Fruit fly (Drosophila melanogaster): ENCODE results near the gene mthl10.
A peak's percentile ranks its signal among the peaks of the same experiment; 100 is the strongest.

Gene mthl10

DNA sequence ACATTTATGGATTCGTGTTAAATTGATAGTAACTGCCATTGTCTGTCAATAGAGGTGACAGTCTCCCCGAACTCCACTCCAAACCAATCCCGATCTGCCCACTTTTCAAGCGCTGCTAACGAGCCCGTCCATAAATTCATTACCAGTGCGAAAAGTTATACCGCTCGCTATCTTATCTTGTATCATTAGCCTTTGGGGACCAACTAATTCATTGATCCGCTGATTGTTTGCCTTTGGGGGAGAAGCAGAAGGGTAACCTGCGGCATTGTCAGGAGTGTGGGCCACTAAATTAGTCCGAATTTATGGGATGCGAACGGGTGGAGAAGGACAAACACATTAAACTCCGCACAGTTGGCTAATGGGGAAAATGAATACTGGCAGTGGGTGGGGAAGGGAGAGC is 5.6 kb downstream of the mthl10 start:
- TF ChIP-seq jim (GFP tag; optimal IDR thresholded peaks at IDR 0.05) (no peak), GATAd (GFP tag; optimal IDR thresholded peaks at IDR 0.05) (no peak), OdsH (GFP tag; optimal IDR thresholded peaks at IDR 0.05) (no peak), lola (GFP tag; optimal IDR thresholded peaks at IDR 0.05) (no peak), woc (GFP tag; optimal IDR thresholded peaks at IDR 0.05) (no peak), Dfd (GFP tag; optimal IDR thresholded peaks at IDR 0.05) (no peak), Hr83 (GFP tag; optimal IDR thresholded peaks at IDR 0.05; ENCODE audit: poor library complexity, severe bottlenecking) (no peak), N (GFP tag; optimal IDR thresholded peaks at IDR 0.05) (no peak)

DNA sequence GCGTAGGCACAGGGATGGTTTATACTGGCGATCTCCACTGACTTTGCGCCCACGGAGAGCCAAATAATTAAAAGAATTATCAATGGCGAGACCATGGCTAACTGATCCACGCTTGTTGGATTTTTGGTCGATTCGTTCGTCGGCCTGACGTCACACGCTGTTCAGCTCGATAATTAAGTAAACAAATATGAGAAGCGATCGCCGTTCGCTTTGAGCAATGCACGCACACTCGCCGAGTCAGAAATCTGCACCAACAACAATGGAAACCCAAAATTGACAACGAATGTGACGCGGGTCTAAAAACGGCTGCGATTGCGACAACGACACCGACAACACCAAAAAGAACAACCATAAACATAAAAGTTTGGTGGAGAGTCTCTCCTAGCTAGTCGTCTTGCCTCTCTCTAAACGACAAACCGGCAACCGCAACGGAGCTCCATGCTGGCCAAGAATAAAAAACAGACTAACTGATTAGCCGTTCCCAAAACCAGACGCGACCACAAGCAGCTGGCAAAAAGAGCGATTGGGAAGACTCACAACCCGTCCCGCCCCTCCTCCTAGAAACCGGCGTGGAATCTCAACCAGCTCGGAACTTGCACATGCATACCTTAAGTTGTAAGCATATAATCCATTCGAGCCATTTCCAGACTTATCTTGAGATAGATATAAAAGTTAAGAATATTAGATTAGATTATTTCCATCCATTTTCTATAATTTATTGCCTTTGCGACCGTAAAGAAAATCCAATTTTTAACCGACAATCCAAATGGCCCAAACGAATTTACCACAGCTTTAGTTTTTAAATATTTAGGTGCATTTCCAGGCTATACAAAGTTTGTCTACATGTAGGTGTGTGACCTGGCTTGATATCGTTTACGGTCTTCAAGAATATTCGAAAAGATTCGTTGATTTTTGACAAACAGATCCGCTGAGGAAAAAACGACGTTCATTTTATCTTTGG is 10.6 kb downstream of the mthl10 start, which contains the start of gene mthl9:
mthl9 (minus strand) TSS at position 468 of the 961 bp plus-strand sequence.
- TF ChIP-seq psq (GFP tag; optimal IDR thresholded peaks at IDR 0.05), result no peak
- no peak for TF ChIP-seq br (GFP tag; optimal IDR thresholded peaks at IDR 0.05)
- TF ChIP-seq Abd-B (GFP tag; optimal IDR thresholded peaks at IDR 0.05), result no peak
- no peak for TF ChIP-seq jim (GFP tag; optimal IDR thresholded peaks at IDR 0.05)
- TF ChIP-seq woc (GFP tag; optimal IDR thresholded peaks at IDR 0.05), result no peak
- TF ChIP-seq Jra (GFP tag; optimal IDR thresholded peaks at IDR 0.05), result no peak
- TF ChIP-seq ey (GFP tag; optimal IDR thresholded peaks at IDR 0.05), result no peak
- TF ChIP-seq tai (GFP tag; optimal IDR thresholded peaks at IDR 0.05), result no peak
- peak; percentile 98 for TF ChIP-seq Vsx2 (GFP tag; optimal IDR thresholded peaks at IDR 0.05; ENCODE audit: partially characterized antibody)
- no peak for TF ChIP-seq GATAd (GFP tag; optimal IDR thresholded peaks at IDR 0.05)
- no peak for TF ChIP-seq lola (GFP tag; optimal IDR thresholded peaks at IDR 0.05)
- TF ChIP-seq brk (GFP tag; optimal IDR thresholded peaks at IDR 0.05), result no peak
- no peak for TF ChIP-seq CG9705 (GFP tag; optimal IDR thresholded peaks at IDR 0.05)
- TF ChIP-seq Dif (GFP tag; optimal IDR thresholded peaks at IDR 0.05; ENCODE audit: partially characterized antibody), result peak; percentile 57
- TF ChIP-seq Sp1 (GFP tag; optimal IDR thresholded peaks at IDR 0.05), result peak; percentile 35
- peak in 1 of 2 experiments; percentile 26 for TF ChIP-seq dl (GFP tag; optimal IDR thresholded peaks at IDR 0.05; ENCODE audit: insufficient read depth in 1 of 2, partially characterized antibody in 2 of 2)
- TF ChIP-seq OdsH (GFP tag; optimal IDR thresholded peaks at IDR 0.05), result no peak
- no peak for TF ChIP-seq Hnf4 (GFP tag; optimal IDR thresholded peaks at IDR 0.05)
- no peak for TF ChIP-seq sage (GFP tag; optimal IDR thresholded peaks at IDR 0.05)
- no peak for TF ChIP-seq sv (GFP tag; optimal IDR thresholded peaks at IDR 0.05)
- no peak for TF ChIP-seq CrebA (GFP tag; optimal IDR thresholded peaks at IDR 0.05; ENCODE audit: borderline replicate concordance)
- no peak for TF ChIP-seq Dfd (GFP tag; optimal IDR thresholded peaks at IDR 0.05)
- peak; percentile 29 for TF ChIP-seq rgr (GFP tag; optimal IDR thresholded peaks at IDR 0.05)
- peak; percentile 3 for TF ChIP-seq Hr83 (GFP tag; optimal IDR thresholded peaks at IDR 0.05; ENCODE audit: poor library complexity, severe bottlenecking)
- no peak for TF ChIP-seq N (GFP tag; optimal IDR thresholded peaks at IDR 0.05)
- TF ChIP-seq CG32264 (GFP tag; optimal IDR thresholded peaks at IDR 0.05), result no peak
- TF ChIP-seq Myc (optimal IDR thresholded peaks at IDR 0.05), result peak; percentile 83
- TF ChIP-seq Rel (GFP tag; optimal IDR thresholded peaks at IDR 0.05), result no peak
- TF ChIP-seq Rel (tag; optimal IDR thresholded peaks at IDR 0.05), result peak; percentile 11
- no peak for TF ChIP-seq dsf (GFP tag; optimal IDR thresholded peaks at IDR 0.05; ENCODE audit: borderline replicate concordance)
- no peak for TF ChIP-seq Hr78 (GFP tag; optimal IDR thresholded peaks at IDR 0.05)
- TF ChIP-seq foxo (GFP tag; optimal IDR thresholded peaks at IDR 0.05), result no peak
- TF ChIP-seq h (GFP tag; optimal IDR thresholded peaks at IDR 0.05), result no peak
- TF ChIP-seq HLH106 (tag; optimal IDR thresholded peaks at IDR 0.05), result peak; percentile 10

DNA sequence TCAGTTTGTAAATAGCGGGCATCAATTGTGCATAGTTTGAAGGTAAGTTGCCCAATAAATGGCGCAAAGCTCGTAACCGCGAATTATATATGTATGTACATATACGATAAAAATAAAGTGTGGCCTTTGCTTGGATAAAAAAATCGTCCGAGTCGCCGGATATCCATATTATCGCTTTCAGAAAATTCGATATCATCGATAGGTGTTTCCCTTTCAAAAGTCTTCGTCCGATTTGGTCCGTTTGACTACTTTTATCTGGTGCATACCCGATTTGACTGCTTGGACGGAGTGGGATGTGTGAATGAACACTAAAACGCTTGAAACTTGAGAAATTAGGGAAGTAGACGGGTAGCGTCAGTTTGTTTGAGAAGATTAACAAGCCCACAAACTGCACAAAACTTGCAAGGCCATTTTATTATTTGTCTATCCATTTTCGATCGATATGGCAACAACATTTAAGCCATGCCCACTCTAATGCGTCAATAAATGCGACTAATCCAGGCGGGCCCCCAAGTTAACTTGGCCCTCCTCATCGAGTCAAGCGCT is 13.5 kb downstream of the mthl10 start:
- TF ChIP-seq jim (GFP tag; optimal IDR thresholded peaks at IDR 0.05), result no peak
- TF ChIP-seq CG9705 (GFP tag; optimal IDR thresholded peaks at IDR 0.05), result peak; percentile 12
- TF ChIP-seq HLH106 (tag; optimal IDR thresholded peaks at IDR 0.05), result no peak
- no peak for TF ChIP-seq Rel (GFP tag; optimal IDR thresholded peaks at IDR 0.05)
- TF ChIP-seq Rel (tag; optimal IDR thresholded peaks at IDR 0.05), result peak; percentile 64
- TF ChIP-seq usp (GFP tag; optimal IDR thresholded peaks at IDR 0.05), result no peak
- TF ChIP-seq fru (GFP tag; optimal IDR thresholded peaks at IDR 0.05), result no peak

Measured in whole organism, wandering third instar larva.